Worm (Caenorhabditis elegans) whole organism, L3 larva: ENCODE results near the gene clc-32.

ENCODE experiments used
- ama-1 ChIP-seq: fragments of 150-350 bp; optimal IDR thresholded peaks from 2 replicates; lab custom pipeline; 2018
- ceh-28 ChIP-seq: fragments of 150-350 bp; optimal IDR thresholded peaks from 2 replicates; lab custom pipeline; 2014; ENCODE audit warnings: missing biosample characterization, missing genetic modification reagents, missing genetic modification characterization
- nhr-11 ChIP-seq: fragments of 150-350 bp; optimal IDR thresholded peaks from 2 replicates; lab custom pipeline; 2014; ENCODE audit warnings: missing biosample characterization, missing genetic modification characterization
- skn-1 ChIP-seq: fragments of 150-350 bp; optimal IDR thresholded peaks from 2 replicates; lab custom pipeline; 2014; ENCODE audit warnings: missing biosample characterization, missing genetic modification characterization
- unc-39 ChIP-seq: sonication (generic microtip); optimal IDR thresholded peaks from 4 replicates; lab custom pipeline; 2017; ENCODE audit warnings: missing biosample characterization, missing genetic modification characterization
- zag-1 ChIP-seq: fragments of 150-350 bp; optimal IDR thresholded peaks from 2 replicates; lab custom pipeline; 2014; ENCODE audit warnings: missing biosample characterization, missing genetic modification characterization
- ztf-11 ChIP-seq: fragments of 150-350 bp; optimal IDR thresholded peaks from 2 replicates; lab custom pipeline; 2014; ENCODE audit warnings: missing biosample characterization, missing genetic modification characterization

- TF ChIP-seq skn-1 (tag; lab: Kevin White, UChicago) (no peak), ceh-28 (tag; lab: Kevin White, UChicago) (no peak), ztf-11 (tag; lab: Kevin White, UChicago) (no peak), zag-1 (no peak), nhr-11 (tag; lab: Kevin White, UChicago) (no peak), ama-1 (lab: Kevin White, UChicago) (no peak), unc-39 (tag; lab: Kevin White, UChicago) (no peak)
These were observed 28.1 kb upstream of the clc-32 start, which contains the start of gene str-111 for ce11 chrV:16169026-16169425.
